Worm (Caenorhabditis elegans) whole organism, young adult: Measurements from ENCODE around the gene srw-39.
A peak's percentile ranks its signal among the peaks of the same experiment; 100 is the strongest.

ENCODE experiments used
- B0261.1 ChIP-seq: sonication (generic microtip); optimal IDR thresholded peaks from 2 replicates; lab custom pipeline; 2016; ENCODE audit warnings: mild to moderate bottlenecking, missing genetic modification characterization, moderate library complexity, missing compliant biosample characterization
- D2030.7 ChIP-seq: fragments of 200-800 bp; sonication (Bioruptor generic); IDR thresholded peaks from 2 replicates; pipeline ENCODE4 v1.3.6; 2022; ENCODE audit warnings: missing genetic modification reagents, missing genetic modification characterization, missing compliant biosample characterization
- F10E7.11 ChIP-seq: sonication (generic microtip); optimal IDR thresholded peaks from 2 replicates; lab custom pipeline; 2017; ENCODE audit warnings: mild to moderate bottlenecking, missing genetic modification characterization, moderate library complexity, missing compliant biosample characterization
- F22D6.2 ChIP-seq: sonication (generic microtip); optimal IDR thresholded peaks from 2 replicates; lab custom pipeline; 2016; ENCODE audit warnings: mild to moderate bottlenecking, missing genetic modification characterization, missing compliant biosample characterization
- F23B12.7 ChIP-seq: sonication (generic microtip); optimal IDR thresholded peaks from 2 replicates; lab custom pipeline; 2017; ENCODE audit warnings: missing genetic modification characterization, mild to moderate bottlenecking, missing compliant biosample characterization, antibody characterized with exemption, moderate library complexity; ENCODE audit not compliant: insufficient read depth
- F57A8.1 ChIP-seq: fragments of 200-800 bp; sonication (Bioruptor generic); optimal IDR thresholded peaks from 2 replicates; lab custom pipeline; 2018; ENCODE audit warnings: mild to moderate bottlenecking, missing genetic modification characterization, moderate library complexity, missing compliant biosample characterization
- T26A5.8 ChIP-seq: sonication (generic microtip); optimal IDR thresholded peaks from 2 replicates; lab custom pipeline; 2016; ENCODE audit warnings: missing genetic modification characterization, missing compliant biosample characterization
- Y95B8A.8 ChIP-seq: fragments of 200-800 bp; sonication (Bioruptor generic); IDR thresholded peaks from 2 replicates; pipeline ENCODE4 v1.3.6; 2022; ENCODE audit warnings: missing genetic modification reagents, missing genetic modification characterization, missing compliant biosample characterization
- atf-7 ChIP-seq: sonication (generic microtip); optimal IDR thresholded peaks from 2 replicates; lab custom pipeline; 2017; ENCODE audit warnings: mild to moderate bottlenecking, missing genetic modification characterization, missing compliant biosample characterization
- athp-1 ChIP-seq: sonication (generic microtip); optimal IDR thresholded peaks from 2 replicates; lab custom pipeline; 2017; ENCODE audit warnings: mild to moderate bottlenecking, missing genetic modification characterization, missing compliant biosample characterization
- attf-3 ChIP-seq: fragments of 200-800 bp; sonication (Bioruptor generic); conservative IDR thresholded peaks from 2 replicates; pipeline ENCODE4 v1.3.6; 2022; ENCODE audit warnings: missing genetic modification reagents, missing genetic modification characterization, missing compliant biosample characterization
- bed-1 ChIP-seq: fragments of 200-800 bp; sonication (Bioruptor generic); IDR thresholded peaks from 2 replicates; pipeline ENCODE4 v1.3.6; 2022; ENCODE audit warnings: missing genetic modification reagents, missing genetic modification characterization, missing compliant biosample characterization
- ceh-91 ChIP-seq: fragments of 200-800 bp; sonication (Bioruptor generic); IDR thresholded peaks from 2 replicates; pipeline ENCODE4 v1.3.6; 2022; ENCODE audit warnings: missing genetic modification reagents, missing genetic modification characterization, missing compliant biosample characterization
- egrh-3 ChIP-seq: fragments of 200-800 bp; sonication (Bioruptor generic); IDR thresholded peaks from 2 replicates; pipeline ENCODE4 v1.3.6; 2022; ENCODE audit warnings: missing genetic modification reagents, missing genetic modification characterization, missing compliant biosample characterization
- fkh-3 ChIP-seq: sonication (generic microtip); optimal IDR thresholded peaks from 2 replicates; lab custom pipeline; 2016; ENCODE audit warnings: mild to moderate bottlenecking, missing genetic modification characterization, missing compliant biosample characterization
- hlh-12 ChIP-seq: sonication (generic microtip); optimal IDR thresholded peaks from 2 replicates; lab custom pipeline; 2016; ENCODE audit warnings: missing genetic modification characterization, missing compliant biosample characterization
- lin-35 ChIP-seq, 3 experiments: fragments of 150-350 bp in 2 of 3; sonication (generic microtip) in 1 of 3; optimal IDR thresholded peaks; 2 replicates each; lab custom pipeline; 2014 to 2018; ENCODE audit warnings: missing biosample characterization in 3 of 3, missing genetic modification characterization in 3 of 3, missing genetic modification reagents in 3 of 3
- lsl-1 ChIP-seq: fragments of 200-800 bp; sonication (Bioruptor generic); optimal IDR thresholded peaks from 2 replicates; lab custom pipeline; 2018; ENCODE audit warnings: mild to moderate bottlenecking, missing genetic modification characterization, moderate library complexity, missing compliant biosample characterization
- madf-10 ChIP-seq: sonication (generic microtip); optimal IDR thresholded peaks from 2 replicates; lab custom pipeline; 2016; ENCODE audit warnings: mild to moderate bottlenecking, missing genetic modification characterization, missing compliant biosample characterization
- mel-28 ChIP-seq: sonication (generic microtip); optimal IDR thresholded peaks from 2 replicates; lab custom pipeline; 2016; ENCODE audit warnings: borderline replicate concordance, mild to moderate bottlenecking, missing genetic modification characterization, missing compliant biosample characterization
- mxl-1 ChIP-seq: sonication (generic microtip); optimal IDR thresholded peaks from 2 replicates; lab custom pipeline; 2016; ENCODE audit warnings: missing genetic modification characterization, missing compliant biosample characterization
- nfyb-1 ChIP-seq: fragments of 200-800 bp; sonication (Bioruptor generic); IDR thresholded peaks from 2 replicates; pipeline ENCODE4 v1.3.6; 2022; ENCODE audit warnings: missing genetic modification reagents, missing genetic modification characterization, missing compliant biosample characterization
- snpc-1.1 ChIP-seq: sonication (generic microtip); optimal IDR thresholded peaks from 2 replicates; lab custom pipeline; 2017; ENCODE audit warnings: missing genetic modification characterization, mild to moderate bottlenecking, missing compliant biosample characterization, antibody characterized with exemption, moderate library complexity, missing genotype, missing genetic modification reagents; ENCODE audit not compliant: insufficient read depth
- snpc-4 ChIP-seq, 5 experiments: fragments of 150-350 bp in 1 of 5; sonication (generic microtip) in 4 of 5; optimal IDR thresholded peaks; 2 replicates each; lab custom pipeline; 2014 to 2018; ENCODE audit warnings: missing genetic modification characterization in 5 of 5, missing biosample characterization in 3 of 5, antibody characterized with exemption in 2 of 5, mild to moderate bottlenecking in 2 of 5, missing compliant biosample characterization in 2 of 5, missing genotype in 2 of 5, moderate library complexity in 2 of 5, missing genetic modification reagents in 1 of 5
- somi-1 ChIP-seq: fragments of 200-800 bp; sonication (Bioruptor generic); optimal IDR thresholded peaks from 2 replicates; lab custom pipeline; 2018; ENCODE audit warnings: mild to moderate bottlenecking, missing genetic modification characterization, missing compliant biosample characterization
- sptf-2 ChIP-seq: fragments of 200-800 bp; sonication (Bioruptor generic); optimal IDR thresholded peaks from 2 replicates; lab custom pipeline; 2018; ENCODE audit warnings: mild to moderate bottlenecking, missing genetic modification characterization, missing compliant biosample characterization
- unc-62 ChIP-seq: fragments of 150-350 bp; optimal IDR thresholded peaks from 2 replicates; lab custom pipeline; 2014; ENCODE audit warnings: missing biosample characterization, missing genetic modification reagents, missing genetic modification characterization
- xnd-1 ChIP-seq: sonication (generic microtip); optimal IDR thresholded peaks from 2 replicates; lab custom pipeline; 2016; ENCODE audit warnings: missing genotype, missing genetic modification reagents, missing genetic modification characterization, missing compliant biosample characterization
- ztf-18 ChIP-seq: sonication (generic microtip); optimal IDR thresholded peaks from 2 replicates; lab custom pipeline; 2016; ENCODE audit warnings: missing genotype, mild to moderate bottlenecking, missing genetic modification characterization, missing compliant biosample characterization
- ztf-25 ChIP-seq: fragments of 200-800 bp; sonication (Bioruptor generic); IDR thresholded peaks from 2 replicates; pipeline ENCODE4 v1.3.6; 2022; ENCODE audit warnings: missing genetic modification reagents, missing genetic modification characterization, missing compliant biosample characterization
- ztf-28 ChIP-seq: fragments of 200-800 bp; sonication (Bioruptor generic); IDR thresholded peaks from 2 replicates; pipeline ENCODE4 v1.3.6; 2022; ENCODE audit warnings: missing genetic modification reagents, missing genetic modification characterization, missing compliant biosample characterization
- ztf-6 ChIP-seq: fragments of 200-800 bp; sonication (Bioruptor generic); IDR thresholded peaks from 2 replicates; pipeline ENCODE4 v1.3.6; 2022; ENCODE audit warnings: missing genetic modification reagents, missing genetic modification characterization, missing compliant biosample characterization

Gene srw-39

ce11 chrV:20143711-20144110 lies 28.1 kb downstream of the srw-39 start:
- TF ChIP-seq madf-10 (tag; lab: Kevin White, UChicago) (no peak), snpc-4 (GFP tag; optimal IDR thresholded peaks at IDR 0.05; lab: Kevin White, UChicago) (no peak), snpc-4 (tag; optimal IDR thresholded peaks at IDR 0.05; lab: Kevin White, UChicago) (peak in 2 of 4 experiments; percentile 72 to 79), somi-1 (no peak), snpc-1.1 (tag; lab: Kevin White, UChicago) (peak; percentile 61), mel-28 (no peak)

- TF ChIP-seq snpc-1.1 (tag; lab: Kevin White, UChicago) (no peak), bed-1 (GFP tag; lab: Robert Waterston, UW) (no peak), somi-1 (no peak), nfyb-1 (GFP tag; lab: Robert Waterston, UW) (no peak), hlh-12 (tag; lab: Kevin White, UChicago) (no peak)
Measured at ce11 chrV:20142285-20142684, 29.6 kb downstream of the srw-39 start, which contains the start of gene Y113G7A.12. Y113G7A.12 (plus strand) TSS chrV:20142585.

ce11 chrV:20138407-20139044 lies 33.3 kb downstream of the srw-39 start, which contains the start of gene Y113G7A.14:
Y113G7A.14 (minus strand) TSS chrV:20138457.
- TF ChIP-seq attf-3 (GFP tag; lab: Robert Waterston, UW) (no peak), egrh-3 (peak; percentile 67; the same call in 1 of the 2 replicates), T26A5.8 (no peak), lin-35 (GFP tag; optimal IDR thresholded peaks at IDR 0.05; lab: Kevin White, UChicago) (no peak), F10E7.11 (tag; lab: Kevin White, UChicago) (no peak), B0261.1 (tag; lab: Kevin White, UChicago) (no peak), mxl-1 (no peak), ztf-25 (GFP tag; lab: Robert Waterston, UW) (0 out of 2 replicates have a peak, but pooled peaks have one; percentile 48), ceh-91 (no peak), atf-7 (tag; lab: Kevin White, UChicago) (no peak)

ce11 chrV:20135247-20135646 lies 36.6 kb downstream of the srw-39 start, which contains the start of gene Y113G7A.22:
Y113G7A.22 (minus strand) TSS chrV:20135347.
- TF ChIP-seq unc-62 (GFP tag; lab: Kevin White, UChicago) (no peak), sptf-2 (GFP tag; lab: Kevin White, UChicago) (no peak), ztf-6 (GFP tag; lab: Robert Waterston, UW) (no peak), ztf-18 (tag; lab: Kevin White, UChicago) (no peak), lsl-1 (GFP tag; lab: Kevin White, UChicago) (no peak), F23B12.7 (tag; lab: Kevin White, UChicago) (no peak), athp-1 (tag; lab: Kevin White, UChicago) (no peak), xnd-1 (tag; lab: Kevin White, UChicago) (no peak), F22D6.2 (tag; lab: Kevin White, UChicago) (no peak), F57A8.1 (no peak), mxl-1 (no peak), fkh-3 (tag; lab: Kevin White, UChicago) (no peak), T26A5.8 (no peak), ztf-28 (no peak), D2030.7 (GFP tag; lab: Robert Waterston, UW) (no peak), Y95B8A.8 (no peak)
